Fruit fly (Drosophila melanogaster): Measurements from ENCODE around the gene ATP6AP2.

dm6 chr3R:9214235-9214634 lies 46.2 kb upstream of the ATP6AP2 start:
- TF ChIP-seq CG7372 (GFP tag; IDR thresholded peaks at IDR 0.05) (no peak), Bdp1 (GFP tag; optimal IDR thresholded peaks at IDR 0.05) (no peak), pfk (GFP tag; optimal IDR thresholded peaks at IDR 0.05) (no peak), HmgD (GFP tag; optimal IDR thresholded peaks at IDR 0.05) (no peak), Chrac-16 (GFP tag; optimal IDR thresholded peaks at IDR 0.05) (no peak), CG8924 (tag; optimal IDR thresholded peaks at IDR 0.05) (no peak), tap (tag; optimal IDR thresholded peaks at IDR 0.05) (no peak), CG9876 (GFP tag; optimal IDR thresholded peaks at IDR 0.05) (no peak), CG2678 (tag; optimal IDR thresholded peaks at IDR 0.05) (no peak)
